Fruit fly (Drosophila melanogaster) whole organism, embryonic: ENCODE data around the gene corolla.

Experiments
- Adf1 ChIP-seq: fragments of 200-800 bp; sonication (Bioruptor generic); IDR thresholded peaks from 2 replicates; pipeline ENCODE4 v1.3.6; 2022; ENCODE audit warnings: missing biosample characterization, missing genetic modification characterization
- Awh ChIP-seq: fragments of 200-800 bp; sonication (Bioruptor generic); IDR thresholded peaks from 2 replicates; pipeline ENCODE4, ENCODE4 v1.3.6; 2022; ENCODE audit warnings: missing biosample characterization, missing genetic modification characterization
- BtbVII ChIP-seq: fragments of 200-800 bp; sonication (Bioruptor generic); optimal IDR thresholded peaks from 3 replicates; lab custom pipeline; 2017; ENCODE audit warnings: missing biosample characterization, mild to moderate bottlenecking, missing genetic modification characterization
- CG10209 ChIP-seq: fragments of 200-800 bp; sonication (Bioruptor generic); optimal IDR thresholded peaks from 3 replicates; lab custom pipeline; 2017; ENCODE audit warnings: missing biosample characterization, mild to moderate bottlenecking, missing genetic modification characterization, missing genetic modification reagents
- CG10959 ChIP-seq: fragments of 200-800 bp; sonication (Bioruptor generic); IDR thresholded peaks from 2 replicates; pipeline ENCODE4 v1.3.6; 2022; ENCODE audit warnings: missing biosample characterization, missing genetic modification characterization
- CG12071 ChIP-seq: fragments of 200-800 bp; sonication (Bioruptor generic); optimal IDR thresholded peaks from 3 replicates; lab custom pipeline; 2018; ENCODE audit warnings: missing biosample characterization, mild to moderate bottlenecking, missing genetic modification characterization
- CG12155 ChIP-seq: fragments of 200-800 bp; sonication (Bioruptor generic); optimal IDR thresholded peaks from 3 replicates; lab custom pipeline; 2016; ENCODE audit warnings: missing biosample characterization, missing genetic modification characterization
- CG12299 ChIP-seq: fragments of 200-800 bp; sonication (Bioruptor generic); optimal IDR thresholded peaks from 2 replicates; lab custom pipeline; 2018; ENCODE audit warnings: missing biosample characterization, mild to moderate bottlenecking, missing genetic modification characterization
- CG12942 ChIP-seq: fragments of 200-800 bp; sonication (Bioruptor generic); optimal IDR thresholded peaks from 3 replicates; lab custom pipeline; 2016; ENCODE audit warnings: missing biosample characterization, missing genetic modification characterization
- CG13287 ChIP-seq: fragments of 200-800 bp; sonication (Bioruptor generic); IDR thresholded peaks from 2 replicates; pipeline ENCODE4 v1.3.6; 2022; ENCODE audit warnings: missing biosample characterization, missing genetic modification characterization; ENCODE audit not compliant: partially characterized antibody
- CG14050 ChIP-seq: fragments of 200-800 bp; sonication (Bioruptor generic); IDR thresholded peaks from 3 replicates; pipeline ENCODE4 v1.3.6; 2022; ENCODE audit warnings: missing biosample characterization, missing genetic modification characterization
- CG15479 ChIP-seq: fragments of 200-800 bp; sonication (Bioruptor generic); optimal IDR thresholded peaks from 3 replicates; lab custom pipeline; 2019; ENCODE audit warnings: missing biosample characterization, mild to moderate bottlenecking, missing genetic modification characterization, moderate library complexity
- CG1647 ChIP-seq: fragments of 200-800 bp; sonication (Bioruptor generic); optimal IDR thresholded peaks from 3 replicates; lab custom pipeline; 2016; ENCODE audit warnings: missing biosample characterization, missing genetic modification characterization
- CG16813 ChIP-seq: fragments of 200-800 bp; sonication (Bioruptor generic); IDR thresholded peaks from 3 replicates; pipeline ENCODE4 v1.3.6; 2022; ENCODE audit warnings: missing biosample characterization, missing genetic modification characterization; ENCODE audit not compliant: partially characterized antibody
- CG16863 ChIP-seq: fragments of 200-800 bp; sonication (Bioruptor generic); optimal IDR thresholded peaks from 3 replicates; lab custom pipeline; 2016; ENCODE audit warnings: missing biosample characterization, missing genetic modification characterization
- CG17359 ChIP-seq: fragments of 200-800 bp; sonication (Bioruptor generic); optimal IDR thresholded peaks from 3 replicates; lab custom pipeline; 2018; ENCODE audit warnings: missing biosample characterization, mild to moderate bottlenecking, missing genetic modification characterization, moderate library complexity
- CG18476 ChIP-seq: fragments of 200-800 bp; sonication (Bioruptor generic); optimal IDR thresholded peaks from 2 replicates; lab custom pipeline; 2016; ENCODE audit warnings: missing biosample characterization, mild to moderate bottlenecking, missing genetic modification characterization
- CG2116 ChIP-seq: fragments of 200-800 bp; sonication (Bioruptor generic); optimal IDR thresholded peaks from 3 replicates; lab custom pipeline; 2018; ENCODE audit warnings: missing biosample characterization, mild to moderate bottlenecking, missing genetic modification characterization
- CG2202 ChIP-seq: fragments of 200-800 bp; sonication (Bioruptor generic); optimal IDR thresholded peaks from 2 replicates; lab custom pipeline; 2018; ENCODE audit warnings: missing biosample characterization, mild to moderate bottlenecking, missing genetic modification characterization
- CG3065 ChIP-seq: fragments of 200-800 bp; sonication (Bioruptor generic); optimal IDR thresholded peaks from 2 replicates; lab custom pipeline; 2016; ENCODE audit warnings: missing biosample characterization, missing genetic modification characterization
- CG33557 ChIP-seq: fragments of 200-800 bp; sonication (Bioruptor generic); optimal IDR thresholded peaks from 2 replicates; lab custom pipeline; 2019; ENCODE audit warnings: missing biosample characterization, mild to moderate bottlenecking, missing genetic modification characterization, moderate library complexity
- CG34224 ChIP-seq: fragments of 200-800 bp; sonication (Bioruptor generic); IDR thresholded peaks from 3 replicates; pipeline ENCODE4 v1.3.6; 2022; ENCODE audit warnings: missing biosample characterization, missing genetic modification characterization; ENCODE audit not compliant: partially characterized antibody
- CG3847 ChIP-seq: fragments of 200-800 bp; sonication (Bioruptor generic); IDR thresholded peaks from 2 replicates; pipeline ENCODE4 v1.3.6; 2022; ENCODE audit warnings: missing biosample characterization, missing genetic modification characterization
- CG43689 ChIP-seq: fragments of 200-800 bp; sonication (Bioruptor generic); IDR thresholded peaks from 2 replicates; pipeline ENCODE4 v1.3.6; 2022; ENCODE audit warnings: missing biosample characterization, missing genetic modification characterization
- CG5953 ChIP-seq: fragments of 200-800 bp; sonication (Bioruptor generic); IDR thresholded peaks from 2 replicates; pipeline ENCODE4 v1.3.6; 2022; ENCODE audit warnings: missing biosample characterization, missing genetic modification characterization
- CG6254 ChIP-seq: fragments of 200-800 bp; sonication (Bioruptor generic); optimal IDR thresholded peaks from 3 replicates; lab custom pipeline; 2017; ENCODE audit warnings: mild to moderate bottlenecking, missing biosample characterization, missing genetic modification reagents, missing genetic modification characterization
- CG7556 ChIP-seq: fragments of 200-800 bp; sonication (Bioruptor generic); optimal IDR thresholded peaks from 2 replicates; lab custom pipeline; 2017; ENCODE audit warnings: missing biosample characterization, mild to moderate bottlenecking, missing genetic modification characterization
- CG9437 ChIP-seq: fragments of 200-800 bp; sonication (Bioruptor generic); optimal IDR thresholded peaks from 2 replicates; lab custom pipeline; 2018; ENCODE audit warnings: missing biosample characterization, mild to moderate bottlenecking, missing genetic modification characterization
- Dbx ChIP-seq: fragments of 200-800 bp; sonication (Bioruptor generic); IDR thresholded peaks from 3 replicates; pipeline ENCODE4 v1.3.6; 2022; ENCODE audit warnings: missing biosample characterization, missing genetic modification characterization
- Ets65A ChIP-seq: fragments of 200-800 bp; sonication (Bioruptor generic); peaks from one replicate; lab custom pipeline; 2016; ENCODE audit warnings: missing biosample characterization, missing genetic modification characterization
- Ets97D ChIP-seq: fragments of 200-800 bp; sonication (Bioruptor generic); optimal IDR thresholded peaks from 3 replicates; lab custom pipeline; 2016; ENCODE audit warnings: missing biosample characterization, missing genetic modification characterization
- Gug ChIP-seq: fragments of 200-800 bp; sonication (Bioruptor generic); IDR thresholded peaks from 4 replicates; pipeline ENCODE4 v1.3.6; 2022; ENCODE audit warnings: missing biosample characterization, missing genetic modification characterization
- Hmr ChIP-seq: fragments of 200-800 bp; sonication (Bioruptor generic); optimal IDR thresholded peaks from 3 replicates; lab custom pipeline; 2017; ENCODE audit warnings: mild to moderate bottlenecking, missing biosample characterization, missing genetic modification reagents, missing genetic modification characterization
- Sry-δ ChIP-seq: fragments of 200-800 bp; sonication (Bioruptor generic); optimal IDR thresholded peaks from 2 replicates; lab custom pipeline; 2016; ENCODE audit warnings: missing biosample characterization, missing genetic modification characterization
- Ssrp ChIP-seq: fragments of 200-800 bp; sonication (Bioruptor generic); optimal IDR thresholded peaks from 2 replicates; lab custom pipeline; 2018; ENCODE audit warnings: missing biosample characterization, mild to moderate bottlenecking, missing genetic modification characterization, moderate library complexity
- Trl ChIP-seq, 3 experiments: fragments of >200 bp in 2 of 3; fragments of 200-800 bp in 1 of 3; sonication (Bioruptor generic) in 1 of 3; optimal IDR thresholded peaks; 2 replicates in 1 of 3; 3 replicates in 2 of 3; lab custom pipeline; 2016 to 2017; ENCODE audit warnings: missing biosample characterization in 1 of 3, missing genetic modification characterization in 1 of 3
- ara ChIP-seq: fragments of 200-800 bp; sonication (Bioruptor generic); IDR thresholded peaks from 2 replicates; pipeline ENCODE4 v1.3.6; 2022; ENCODE audit warnings: missing biosample characterization, missing genetic modification characterization
- cg ChIP-seq: fragments of 200-800 bp; sonication (Bioruptor generic); optimal IDR thresholded peaks from 3 replicates; lab custom pipeline; 2019; ENCODE audit warnings: missing biosample characterization, mild to moderate bottlenecking, missing genetic modification characterization, moderate library complexity
- crol ChIP-seq: fragments of 200-800 bp; sonication (Bioruptor generic); IDR thresholded peaks from 2 replicates; pipeline ENCODE4 v1.3.6; 2022; ENCODE audit warnings: missing biosample characterization, missing genetic modification characterization
- gem ChIP-seq: fragments of 200-800 bp; sonication (Bioruptor generic); optimal IDR thresholded peaks from 2 replicates; lab custom pipeline; 2019; ENCODE audit warnings: missing biosample characterization, mild to moderate bottlenecking, missing genetic modification characterization, moderate library complexity
- gro ChIP-seq: fragments of 200-800 bp; sonication (Bioruptor generic); optimal IDR thresholded peaks from 2 replicates; lab custom pipeline; 2016; ENCODE audit warnings: missing biosample characterization, missing genetic modification characterization
- gsb-n ChIP-seq: fragments of 200-800 bp; sonication (Bioruptor generic); optimal IDR thresholded peaks from 3 replicates; lab custom pipeline; 2018; ENCODE audit warnings: missing biosample characterization, mild to moderate bottlenecking, missing genetic modification characterization
- pho ChIP-seq: fragments of 200-800 bp; sonication (Bioruptor generic); optimal IDR thresholded peaks from 2 replicates; lab custom pipeline; 2016; ENCODE audit warnings: missing biosample characterization, missing genetic modification characterization
- psq ChIP-seq: fragments of 200-800 bp; sonication (Bioruptor generic); optimal IDR thresholded peaks from 2 replicates; lab custom pipeline; 2017; ENCODE audit warnings: missing biosample characterization, missing genetic modification characterization
- ro ChIP-seq: fragments of 200-800 bp; sonication (Bioruptor generic); IDR thresholded peaks from 2 replicates; pipeline ENCODE4 v1.3.6; 2022; ENCODE audit warnings: missing biosample characterization, missing genetic modification characterization
- seq ChIP-seq: fragments of 200-800 bp; sonication (Bioruptor generic); IDR thresholded peaks from 2 replicates; pipeline ENCODE4 v1.3.6; 2022; ENCODE audit warnings: missing biosample characterization, missing genetic modification characterization
- so ChIP-seq: fragments of 200-800 bp; sonication (Bioruptor generic); IDR thresholded peaks from 3 replicates; pipeline ENCODE4 v1.3.6; 2022; ENCODE audit warnings: missing biosample characterization, missing genetic modification characterization
- sr ChIP-seq: fragments of 200-800 bp; sonication (Bioruptor generic); IDR thresholded peaks from 3 replicates; pipeline ENCODE4 v1.3.6; 2022; ENCODE audit warnings: missing biosample characterization, missing genetic modification characterization
- twi ChIP-seq: fragments of 200-800 bp; optimal IDR thresholded peaks from 2 replicates; lab custom pipeline; 2019; ENCODE audit warnings: missing biosample characterization, mild to moderate bottlenecking, missing genetic modification characterization, moderate library complexity
- usp ChIP-seq: fragments of >200 bp; optimal IDR thresholded peaks from 2 replicates; lab custom pipeline; 2017; ENCODE audit warnings: missing biosample characterization, missing genetic modification characterization

corolla gene

DNA sequence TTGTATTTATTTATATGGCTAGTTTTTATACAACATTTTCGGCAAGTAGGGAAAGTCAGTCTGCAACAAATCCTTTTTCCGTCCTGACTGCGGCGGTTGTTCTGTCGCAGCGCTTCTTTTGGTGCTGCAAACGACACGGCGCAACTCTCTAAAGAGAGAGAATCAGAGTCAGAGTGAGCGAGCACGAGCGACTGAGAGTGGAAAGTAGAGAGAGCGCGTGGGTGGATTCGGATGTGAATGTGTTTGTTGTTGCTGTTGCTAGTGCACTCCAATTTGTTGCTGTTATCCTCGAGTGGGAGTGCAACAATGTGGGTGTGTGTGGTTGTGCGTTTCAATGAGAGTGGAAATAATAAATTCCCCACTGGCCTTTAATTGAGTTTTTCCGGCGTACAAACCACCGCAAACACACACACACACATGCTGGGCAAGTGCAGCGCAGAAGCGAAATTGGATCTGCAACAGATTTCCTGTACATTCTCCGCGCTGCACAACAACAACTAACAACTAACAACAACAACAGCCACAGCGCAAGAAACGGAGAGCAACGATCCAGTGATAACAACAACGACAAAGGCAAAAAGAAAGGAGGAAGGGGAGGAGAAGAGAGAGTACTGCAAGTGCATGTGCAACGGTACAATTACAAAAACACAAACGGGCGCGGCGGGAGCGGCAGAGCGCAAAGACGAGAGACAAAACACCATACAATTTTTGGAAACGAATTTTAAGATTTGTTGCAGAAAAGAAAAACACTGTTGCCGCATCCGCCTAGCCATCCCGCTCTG, 19.6 kb upstream of the corolla start:
- peak; percentile 42 for TF ChIP-seq Ets65A (GFP tag; lab: Kevin White, UChicago)
- no peak for TF ChIP-seq CG12942 (GFP tag; lab: Kevin White, UChicago)
- TF ChIP-seq CG3065 (GFP tag; lab: Kevin White, UChicago), result no peak
- peak; percentile 57 to 89 for TF ChIP-seq Trl (optimal IDR thresholded peaks at IDR 0.05; lab: Kevin White, UChicago)
- no peak for TF ChIP-seq Trl (GFP tag; optimal IDR thresholded peaks at IDR 0.05; lab: Kevin White, UChicago)
- TF ChIP-seq CG5953 (GFP tag; lab: Robert Waterston, UW), result no peak
- TF ChIP-seq CG14050 (GFP tag; lab: Robert Waterston, UW), result no peak
- no peak for TF ChIP-seq BtbVII (GFP tag; lab: Kevin White, UChicago)
- TF ChIP-seq CG12071 (GFP tag; lab: Kevin White, UChicago), result no peak
- peak; percentile 90 for TF ChIP-seq CG15479
- TF ChIP-seq Awh (GFP tag; lab: Robert Waterston, UW), result no peak
- TF ChIP-seq CG13287 (GFP tag; lab: Robert Waterston, UW), result no peak
- TF ChIP-seq gro, result no peak
- TF ChIP-seq Adf1, result 0 out of 2 replicates have a peak, but pooled peaks have one; percentile 21
- TF ChIP-seq CG3847 (GFP tag; lab: Robert Waterston, UW), result no peak
- TF ChIP-seq sr (GFP tag; lab: Robert Waterston, UW), result peak; percentile 77
- TF ChIP-seq Hmr, result no peak
- TF ChIP-seq Dbx (GFP tag; lab: Robert Waterston, UW), result no peak
- no peak for TF ChIP-seq CG7556 (GFP tag; lab: Kevin White, UChicago)
- no peak for TF ChIP-seq gsb-n
- TF ChIP-seq CG10209 (GFP tag; lab: Kevin White, UChicago), result no peak
- TF ChIP-seq CG2116, result no peak
- TF ChIP-seq CG2202 (tag; lab: Kevin White, UChicago), result no peak
- no peak for TF ChIP-seq CG18476 (GFP tag; lab: Kevin White, UChicago)
- no peak for TF ChIP-seq CG43689
- TF ChIP-seq usp (GFP tag; lab: Kevin White, UChicago), result no peak
- TF ChIP-seq CG10959, result no peak
- TF ChIP-seq CG12299 (tag; lab: Kevin White, UChicago), result no peak
- no peak for TF ChIP-seq CG1647 (GFP tag; lab: Kevin White, UChicago)
- no peak for TF ChIP-seq CG6254 (GFP tag; lab: Kevin White, UChicago)
- no peak for TF ChIP-seq psq (GFP tag; lab: Kevin White, UChicago)
- TF ChIP-seq so (GFP tag; lab: Robert Waterston, UW), result no peak
- TF ChIP-seq CG9437 (GFP tag; lab: Kevin White, UChicago), result no peak
- no peak for TF ChIP-seq Ets97D (GFP tag; lab: Kevin White, UChicago)
- no peak for TF ChIP-seq CG16813 (GFP tag; lab: Robert Waterston, UW)
- no peak for TF ChIP-seq Sry-δ (GFP tag; lab: Kevin White, UChicago)
- TF ChIP-seq seq (GFP tag; lab: Robert Waterston, UW), result no peak
- TF ChIP-seq ro, result no peak
- no peak for TF ChIP-seq cg (GFP tag; lab: Kevin White, UChicago)
- TF ChIP-seq ara (GFP tag; lab: Robert Waterston, UW), result no peak
- no peak for TF ChIP-seq CG17359
- TF ChIP-seq CG34224 (GFP tag; lab: Robert Waterston, UW), result no peak
- TF ChIP-seq CG33557 (GFP tag; lab: Kevin White, UChicago), result no peak
- TF ChIP-seq CG16863, result no peak
- TF ChIP-seq twi, result peak; percentile 42
- no peak for TF ChIP-seq gem (tag; lab: Kevin White, UChicago)
- no peak for TF ChIP-seq Gug (GFP tag; lab: Robert Waterston, UW)
- TF ChIP-seq pho (GFP tag; lab: Kevin White, UChicago), result no peak
- no peak for TF ChIP-seq crol
- TF ChIP-seq CG12155, result no peak
- TF ChIP-seq Ssrp (tag; lab: Kevin White, UChicago), result no peak
